Worm (Caenorhabditis elegans): ENCODE data around the gene sdz-32.
A peak's percentile ranks its signal among the peaks of the same experiment; 100 is the strongest.

The sdz-32 gene

ce11 chrII:3439244-3439698, 34.6 kb upstream of the sdz-32 start:
- peak; percentile 8 for TF ChIP-seq tbx-2 (tag; optimal IDR thresholded peaks at IDR 0.05)
- TF ChIP-seq hlh-8 (tag; optimal IDR thresholded peaks at IDR 0.05) = no peak
- 0 out of 2 replicates have a peak, but pooled peaks have one; percentile 51 for TF ChIP-seq ceh-45 (GFP tag; IDR thresholded peaks at IDR 0.05)
- TF ChIP-seq odd-2 (tag; optimal IDR thresholded peaks at IDR 0.05) = no peak
- TF ChIP-seq dve-1 (tag; optimal IDR thresholded peaks at IDR 0.05) = peak; percentile 30
- no peak for TF ChIP-seq pag-3 (tag; optimal IDR thresholded peaks at IDR 0.05; ENCODE audit: borderline replicate concordance)
- TF ChIP-seq ceh-34 (tag; optimal IDR thresholded peaks at IDR 0.05) = no peak
- no peak for TF ChIP-seq elt-4 (tag; optimal IDR thresholded peaks at IDR 0.05)
- TF ChIP-seq T23F11.4 (GFP tag; optimal IDR thresholded peaks at IDR 0.05) = peak; percentile 26
- no peak for TF ChIP-seq K02D7.2 (tag; optimal IDR thresholded peaks at IDR 0.05)
- peak; percentile 15 for TF ChIP-seq lin-11 (tag; optimal IDR thresholded peaks at IDR 0.05)
- TF ChIP-seq ztf-16 (tag; optimal IDR thresholded peaks at IDR 0.05) = no peak
- TF ChIP-seq ama-1 (optimal IDR thresholded peaks at IDR 0.05) = no peak
- no peak for TF ChIP-seq zip-5 (tag; optimal IDR thresholded peaks at IDR 0.05)
- peak; percentile 48 for TF ChIP-seq hlh-13 (GFP tag; optimal IDR thresholded peaks at IDR 0.05)
- TF ChIP-seq ttx-3 (tag; optimal IDR thresholded peaks at IDR 0.05) = no peak
- TF ChIP-seq nhr-11 (tag; optimal IDR thresholded peaks at IDR 0.05) = no peak
- TF ChIP-seq npax-4 (tag; optimal IDR thresholded peaks at IDR 0.05) = no peak
- no peak for TF ChIP-seq ceh-30 (tag; optimal IDR thresholded peaks at IDR 0.05)
- TF ChIP-seq pha-4 (tag; optimal IDR thresholded peaks at IDR 0.05) = no peak
- no peak for TF ChIP-seq ceh-22 (tag; optimal IDR thresholded peaks at IDR 0.05)
- no peak for TF ChIP-seq eyg-1 (tag; optimal IDR thresholded peaks at IDR 0.05)
- peak; percentile 57 for TF ChIP-seq C38D4.7 (GFP tag; optimal IDR thresholded peaks at IDR 0.05)
- no peak for TF ChIP-seq ceh-18 (tag; optimal IDR thresholded peaks at IDR 0.05)
- no peak for TF ChIP-seq fkh-10 (GFP tag; optimal IDR thresholded peaks at IDR 0.05)
- TF ChIP-seq K09A11.1 (tag; optimal IDR thresholded peaks at IDR 0.05; ENCODE audit: insufficient read depth) = no peak
- TF ChIP-seq ceh-6 (GFP tag; optimal IDR thresholded peaks at IDR 0.05) = peak; percentile 64
- peak; percentile 63 for TF ChIP-seq hlh-6 (tag; optimal IDR thresholded peaks at IDR 0.05)
- TF ChIP-seq ceh-14 (tag; optimal IDR thresholded peaks at IDR 0.05) = peak; percentile 47
- peak; percentile 63 for TF ChIP-seq che-1 (tag; optimal IDR thresholded peaks at IDR 0.05)
- TF ChIP-seq pat-9 (tag; optimal IDR thresholded peaks at IDR 0.05) = peak; percentile 29
- TF ChIP-seq pqm-1 (tag; optimal IDR thresholded peaks at IDR 0.05) = no peak
- TF ChIP-seq nhr-232 (tag; optimal IDR thresholded peaks at IDR 0.05) = no peak
- TF ChIP-seq ceh-31 (tag; optimal IDR thresholded peaks at IDR 0.05) = no peak
- no peak for TF ChIP-seq nfya-1 (tag; optimal IDR thresholded peaks at IDR 0.05)
- peak; percentile 44 for TF ChIP-seq sdc-2 (tag; optimal IDR thresholded peaks at IDR 0.05)
- TF ChIP-seq pax-1 (tag; optimal IDR thresholded peaks at IDR 0.05) = no peak
- TF ChIP-seq ceh-48 (tag; optimal IDR thresholded peaks at IDR 0.05) = no peak
- peak; percentile 24 for TF ChIP-seq fax-1 (tag; optimal IDR thresholded peaks at IDR 0.05)
- no peak for TF ChIP-seq F13H6.1 (tag; optimal IDR thresholded peaks at IDR 0.05)
- no peak for TF ChIP-seq unc-86 (tag; optimal IDR thresholded peaks at IDR 0.05)
- TF ChIP-seq ceh-24 (tag; optimal IDR thresholded peaks at IDR 0.05) = no peak
- no peak for TF ChIP-seq tbx-7 (tag; optimal IDR thresholded peaks at IDR 0.05)
- peak; percentile 40 for TF ChIP-seq ceh-2 (tag; optimal IDR thresholded peaks at IDR 0.05)
- TF ChIP-seq unc-55 (GFP tag; optimal IDR thresholded peaks at IDR 0.05) = no peak
- TF ChIP-seq sox-4 (tag; optimal IDR thresholded peaks at IDR 0.05) = peak; percentile 62
- no peak for TF ChIP-seq ref-2 (tag; optimal IDR thresholded peaks at IDR 0.05)
- TF ChIP-seq sox-2 (GFP tag; IDR thresholded peaks at IDR 0.05) = no peak
- TF ChIP-seq pha-2 (tag; optimal IDR thresholded peaks at IDR 0.05) = peak; percentile 56
- peak; percentile 7 for TF ChIP-seq ceh-9 (tag; optimal IDR thresholded peaks at IDR 0.05)
- TF ChIP-seq madf-2 (tag; optimal IDR thresholded peaks at IDR 0.05) = peak; percentile 19
- TF ChIP-seq mec-3 (tag; optimal IDR thresholded peaks at IDR 0.05; ENCODE audit: borderline replicate concordance) = no peak
- peak; percentile 12 for TF ChIP-seq C08G9.2 (tag; optimal IDR thresholded peaks at IDR 0.05)
- TF ChIP-seq ahr-1 (tag; optimal IDR thresholded peaks at IDR 0.05) = no peak
